Fruit fly (Drosophila melanogaster) whole organism: ENCODE measurements around the gene Moca-cyp.

Experiments used
- CG8478 ChIP-seq: fragments of >200 bp; optimal IDR thresholded peaks from 2 replicates; lab custom pipeline; 2018; ENCODE audit warnings: inconsistent platforms
- Dll ChIP-seq: fragments of >200 bp; optimal IDR thresholded peaks from 2 replicates; lab custom pipeline; 2017
- EcR ChIP-seq, 2 experiments: fragments of >200 bp; optimal IDR thresholded peaks; 2 replicates each; lab custom pipeline; 2017; ENCODE audit warnings: missing biosample characterization in 2 of 2, missing genetic modification characterization in 2 of 2, missing genetic modification reagents in 2 of 2
- pan ChIP-seq: fragments of >200 bp; optimal IDR thresholded peaks from 2 replicates; lab custom pipeline; 2017
- psq ChIP-seq: fragments of >200 bp; optimal IDR thresholded peaks from 2 replicates; lab custom pipeline; 2017
- usp ChIP-seq: fragments of >200 bp; optimal IDR thresholded peaks from 2 replicates; lab custom pipeline; 2017; ENCODE audit warnings: missing biosample characterization, missing genetic modification characterization, mixed read lengths

Moca-cyp gene

dm6 chr3R:28332674-28333421, 7.3 kb upstream of the Moca-cyp start:
- no peak for TF ChIP-seq pan (lab: Kevin White, UChicago)
- TF ChIP-seq Dll (lab: Kevin White, UChicago), result no peak
- no peak for TF ChIP-seq CG8478 (lab: Kevin White, UChicago)
- no peak for TF ChIP-seq psq (lab: Kevin White, UChicago)
- no peak for TF ChIP-seq EcR (GFP tag; optimal IDR thresholded peaks at IDR 0.05; lab: Kevin White, UChicago)
- no peak for TF ChIP-seq usp (GFP tag; lab: Kevin White, UChicago)

- TF ChIP-seq psq (lab: Kevin White, UChicago) (no peak), CG8478 (lab: Kevin White, UChicago) (no peak), EcR (GFP tag; optimal IDR thresholded peaks at IDR 0.05; lab: Kevin White, UChicago) (no peak), usp (GFP tag; lab: Kevin White, UChicago) (no peak), Dll (lab: Kevin White, UChicago) (no peak), pan (lab: Kevin White, UChicago) (no peak)
These were observed 4.6 kb upstream of the Moca-cyp start for dm6 chr3R:28335462-28335998.

- TF ChIP-seq CG8478 (lab: Kevin White, UChicago), result peak; percentile 13
- TF ChIP-seq pan (lab: Kevin White, UChicago), result no peak
These were observed 3.9 kb upstream of the Moca-cyp start, which contains the start of gene larp for dm6 chr3R:28336046-28336771. TSS of gene larp (minus strand) at chr3R:28336440.

- TF ChIP-seq Dll (lab: Kevin White, UChicago) (no peak), EcR (GFP tag; optimal IDR thresholded peaks at IDR 0.05; lab: Kevin White, UChicago) (no peak), psq (lab: Kevin White, UChicago) (no peak), pan (lab: Kevin White, UChicago) (no peak), CG8478 (lab: Kevin White, UChicago) (no peak), usp (GFP tag; lab: Kevin White, UChicago) (no peak)
These were observed 469 bp downstream of the Moca-cyp start for dm6 chr3R:28340606-28340999.

- no peak for TF ChIP-seq usp (GFP tag; lab: Kevin White, UChicago)
- no peak for TF ChIP-seq Dll (lab: Kevin White, UChicago)
- no peak for TF ChIP-seq CG8478 (lab: Kevin White, UChicago)
- TF ChIP-seq pan (lab: Kevin White, UChicago), result no peak
- TF ChIP-seq psq (lab: Kevin White, UChicago), result no peak
- TF ChIP-seq EcR (GFP tag; optimal IDR thresholded peaks at IDR 0.05; lab: Kevin White, UChicago), result no peak
These were observed 5.2 kb downstream of the Moca-cyp start for dm6 chr3R:28345287-28345686.

dm6 chr3R:28351942-28352341, 11.8 kb downstream of the Moca-cyp start, which contains the start of gene Or98b:
TSS of gene Or98b (plus strand) at chr3R:28352242.
- TF ChIP-seq psq (lab: Kevin White, UChicago) (no peak), usp (GFP tag; lab: Kevin White, UChicago) (no peak), EcR (GFP tag; optimal IDR thresholded peaks at IDR 0.05; lab: Kevin White, UChicago) (no peak), CG8478 (lab: Kevin White, UChicago) (no peak), Dll (lab: Kevin White, UChicago) (no peak), pan (lab: Kevin White, UChicago) (no peak)

- TF ChIP-seq EcR (GFP tag; optimal IDR thresholded peaks at IDR 0.05; lab: Kevin White, UChicago), result no peak
- no peak for TF ChIP-seq pan (lab: Kevin White, UChicago)
- TF ChIP-seq usp (GFP tag; lab: Kevin White, UChicago), result no peak
- TF ChIP-seq Dll (lab: Kevin White, UChicago), result no peak
- TF ChIP-seq psq (lab: Kevin White, UChicago), result no peak
- TF ChIP-seq CG8478 (lab: Kevin White, UChicago), result no peak
These were observed 19.5 kb downstream of the Moca-cyp start for dm6 chr3R:28359613-28360012.

- no peak for TF ChIP-seq CG8478 (lab: Kevin White, UChicago)
- no peak for TF ChIP-seq usp (GFP tag; lab: Kevin White, UChicago)
- TF ChIP-seq Dll (lab: Kevin White, UChicago), result no peak
- no peak for TF ChIP-seq pan (lab: Kevin White, UChicago)
- TF ChIP-seq EcR (GFP tag; optimal IDR thresholded peaks at IDR 0.05; lab: Kevin White, UChicago), result no peak
- TF ChIP-seq psq (lab: Kevin White, UChicago), result no peak
These were observed 35.7 kb downstream of the Moca-cyp start for dm6 chr3R:28375785-28376184.

dm6 chr3R:28377648-28378047, 37.5 kb downstream of the Moca-cyp start:
- TF ChIP-seq usp (GFP tag; lab: Kevin White, UChicago), result no peak
- no peak for TF ChIP-seq CG8478 (lab: Kevin White, UChicago)
- TF ChIP-seq pan (lab: Kevin White, UChicago), result no peak
- TF ChIP-seq psq (lab: Kevin White, UChicago), result no peak
- TF ChIP-seq Dll (lab: Kevin White, UChicago), result no peak
- no peak for TF ChIP-seq EcR (GFP tag; optimal IDR thresholded peaks at IDR 0.05; lab: Kevin White, UChicago)

- no peak for TF ChIP-seq usp (GFP tag; lab: Kevin White, UChicago)
- no peak for TF ChIP-seq CG8478 (lab: Kevin White, UChicago)
These were observed 49.7 kb downstream of the Moca-cyp start for dm6 chr3R:28389864-28390263.
